Worm (Caenorhabditis elegans) whole organism, L1 larva: ENCODE data around the gene lev-1.
A peak's percentile ranks its signal among the peaks of the same experiment; 100 is the strongest.

Source experiments
- C04F5.9 ChIP-seq: sonication (generic microtip); optimal IDR thresholded peaks from 2 replicates; lab custom pipeline; 2016; ENCODE audit warnings: missing genetic modification characterization, missing compliant biosample characterization
- C16A3.4 ChIP-seq: fragments of 150-350 bp; optimal IDR thresholded peaks from 2 replicates; lab custom pipeline; 2014; ENCODE audit warnings: missing biosample characterization, missing genetic modification characterization
- C34B4.2 ChIP-seq: sonication (generic microtip); optimal IDR thresholded peaks from 2 replicates; lab custom pipeline; 2017; ENCODE audit warnings: mild to moderate bottlenecking, missing genetic modification characterization, missing compliant biosample characterization
- F16B12.6 ChIP-seq: fragments of 150-350 bp; optimal IDR thresholded peaks from 2 replicates; lab custom pipeline; 2014; ENCODE audit warnings: missing biosample characterization, missing genetic modification characterization
- alr-1 ChIP-seq: fragments of 200-800 bp; sonication (Bioruptor generic); optimal IDR thresholded peaks from 2 replicates; lab custom pipeline; 2018; ENCODE audit warnings: borderline replicate concordance, mild to moderate bottlenecking, missing genetic modification characterization, missing compliant biosample characterization
- ceh-8 ChIP-seq: fragments of 200-800 bp; sonication (Bioruptor generic); optimal IDR thresholded peaks from 2 replicates; lab custom pipeline; 2018; ENCODE audit warnings: mild to moderate bottlenecking, missing genetic modification characterization, moderate library complexity, missing compliant biosample characterization
- ces-1 ChIP-seq: fragments of 150-350 bp; optimal IDR thresholded peaks from 2 replicates; lab custom pipeline; 2014; ENCODE audit warnings: missing biosample characterization, missing genetic modification reagents, missing genetic modification characterization
- efl-1 ChIP-seq, 4 experiments: fragments of 150-350 bp; optimal IDR thresholded peaks in 3 of 4; peaks in 1 of 4; 1 replicate in 1 of 4; 2 replicates in 3 of 4; lab custom pipeline; 2014; ENCODE audit warnings: missing biosample characterization in 2 of 4, missing genetic modification characterization in 2 of 4, missing genetic modification reagents in 2 of 4
- efl-3 ChIP-seq: fragments of 200-800 bp; sonication (Bioruptor generic); optimal IDR thresholded peaks from 2 replicates; lab custom pipeline; 2018; ENCODE audit warnings: mild to moderate bottlenecking, missing genetic modification characterization, missing compliant biosample characterization
- egl-27 ChIP-seq, 2 experiments: fragments of 150-350 bp in 1 of 2; sonication (generic microtip); optimal IDR thresholded peaks; 3 replicates each; lab custom pipeline; 2017 to 2018; ENCODE audit warnings: missing biosample characterization in 2 of 2, missing genetic modification characterization in 2 of 2, missing genetic modification reagents in 2 of 2
- fkh-4 ChIP-seq: sonication (generic microtip); optimal IDR thresholded peaks from 2 replicates; lab custom pipeline; 2016; ENCODE audit warnings: missing compliant biosample characterization, missing genetic modification characterization, borderline replicate concordance
- fos-1 ChIP-seq: fragments of 150-350 bp; optimal IDR thresholded peaks from 2 replicates; lab custom pipeline; 2014; ENCODE audit warnings: missing biosample characterization, missing genetic modification characterization
- grh-1 ChIP-seq: fragments of 200-800 bp; sonication (Bioruptor generic); IDR thresholded peaks from 2 replicates; pipeline ENCODE4 v1.3.6; 2022; ENCODE audit warnings: missing genetic modification reagents, missing genetic modification characterization, missing compliant biosample characterization
- irx-1 ChIP-seq: sonication (generic microtip); optimal IDR thresholded peaks from 2 replicates; lab custom pipeline; 2016; ENCODE audit warnings: missing genetic modification characterization, missing compliant biosample characterization
- isw-1 ChIP-seq: fragments of 200-800 bp; sonication (Bioruptor generic); IDR thresholded peaks from 2 replicates; pipeline ENCODE4 v1.3.6; 2022; ENCODE audit warnings: missing genetic modification characterization, missing compliant biosample characterization
- lin-14 ChIP-seq: fragments of 200-800 bp; sonication (Bioruptor generic); optimal IDR thresholded peaks from 2 replicates; lab custom pipeline; 2018; ENCODE audit warnings: mild to moderate bottlenecking, missing genetic modification characterization, moderate library complexity, missing compliant biosample characterization
- lin-15B ChIP-seq: fragments of 150-350 bp; sonication (generic microtip); optimal IDR thresholded peaks from 3 replicates; lab custom pipeline; 2014; ENCODE audit warnings: missing biosample characterization, missing genetic modification characterization
- lir-3 ChIP-seq: sonication (generic microtip); optimal IDR thresholded peaks from 2 replicates; lab custom pipeline; 2016; ENCODE audit warnings: mild to moderate bottlenecking, missing genetic modification characterization, moderate library complexity, missing compliant biosample characterization; ENCODE audit not compliant: poor library complexity
- mep-1 ChIP-seq: fragments of 150-350 bp; optimal IDR thresholded peaks from 2 replicates; lab custom pipeline; 2014; ENCODE audit warnings: missing biosample characterization, missing genetic modification characterization
- nhr-11 ChIP-seq: fragments of 150-350 bp; optimal IDR thresholded peaks from 2 replicates; lab custom pipeline; 2014; ENCODE audit warnings: missing biosample characterization, missing genetic modification characterization
- nhr-12 ChIP-seq: sonication (generic microtip); optimal IDR thresholded peaks from 2 replicates; lab custom pipeline; 2017; ENCODE audit warnings: missing biosample characterization, missing genetic modification characterization
- nhr-20 ChIP-seq: sonication (generic microtip); optimal IDR thresholded peaks from 2 replicates; lab custom pipeline; 2016; ENCODE audit warnings: mild to moderate bottlenecking, missing genetic modification characterization, missing compliant biosample characterization
- nhr-76 ChIP-seq: sonication (generic microtip); optimal IDR thresholded peaks from 2 replicates; lab custom pipeline; 2017; ENCODE audit warnings: missing biosample characterization, missing genetic modification characterization
- nhr-77 ChIP-seq: fragments of 150-350 bp; optimal IDR thresholded peaks from 2 replicates; lab custom pipeline; 2014; ENCODE audit warnings: missing biosample characterization, missing genetic modification characterization
- nhr-85 ChIP-seq: sonication (generic microtip); peaks from one replicate; lab custom pipeline; 2016; ENCODE audit warnings: missing genetic modification characterization, inconsistent platforms, missing compliant biosample characterization
- pax-3 ChIP-seq: fragments of 200-800 bp; sonication (Bioruptor generic); optimal IDR thresholded peaks from 2 replicates; lab custom pipeline; 2018; ENCODE audit warnings: mild to moderate bottlenecking, missing genetic modification characterization, moderate library complexity, missing compliant biosample characterization
- pqm-1 ChIP-seq: sonication (generic microtip); optimal IDR thresholded peaks from 3 replicates; lab custom pipeline; 2017; ENCODE audit warnings: missing biosample characterization, missing genetic modification characterization
- skn-1 ChIP-seq: fragments of 150-350 bp; optimal IDR thresholded peaks from 2 replicates; lab custom pipeline; 2014; ENCODE audit warnings: missing biosample characterization, missing genetic modification characterization
- sox-4 ChIP-seq: sonication (generic microtip); optimal IDR thresholded peaks from 2 replicates; lab custom pipeline; 2016; ENCODE audit warnings: missing genetic modification characterization, missing compliant biosample characterization
- unc-130 ChIP-seq: fragments of 150-350 bp; optimal IDR thresholded peaks from 2 replicates; lab custom pipeline; 2017; ENCODE audit warnings: missing biosample characterization, missing genetic modification characterization, inconsistent platforms
- unc-62 ChIP-seq: fragments of 150-350 bp; optimal IDR thresholded peaks from 2 replicates; lab custom pipeline; 2014; ENCODE audit warnings: missing biosample characterization, missing genetic modification reagents, missing genetic modification characterization
- unc-98 ChIP-seq: fragments of 200-800 bp; sonication (Bioruptor generic); IDR thresholded peaks from 2 replicates; pipeline ENCODE4 v1.3.6; 2022; ENCODE audit warnings: missing genetic modification characterization, missing compliant biosample characterization
- vab-15 ChIP-seq: sonication (generic microtip); optimal IDR thresholded peaks from 2 replicates; lab custom pipeline; 2017; ENCODE audit warnings: missing genotype, mild to moderate bottlenecking, missing genetic modification characterization, missing compliant biosample characterization
- xbp-1 ChIP-seq: sonication (generic microtip); optimal IDR thresholded peaks from 2 replicates; lab custom pipeline; 2016; ENCODE audit warnings: missing genetic modification characterization, missing compliant biosample characterization
- ztf-11 ChIP-seq, 2 experiments: sonication (generic microtip); optimal IDR thresholded peaks; 2 replicates each; lab custom pipeline; 2016 to 2017; ENCODE audit warnings: missing genetic modification characterization in 2 of 2, missing biosample characterization in 1 of 2, missing compliant biosample characterization in 1 of 2

lev-1 gene

ce11 chrIV:13204037-13204436, 24.8 kb upstream of the lev-1 start, which contains the start of gene ced-3:
Gene ced-3, minus strand, starts transcription at chrIV:13204137.
- TF ChIP-seq unc-98 (no peak), vab-15 (tag; lab: Kevin White, UChicago) (no peak), efl-1 (optimal IDR thresholded peaks at IDR 0.05; lab: Kevin White, UChicago) (no peak), efl-1 (GFP tag; optimal IDR thresholded peaks at IDR 0.05 in 1 of 2; lab: Kevin White, UChicago) (peak in 1 of 2 experiments; percentile 22), unc-62 (GFP tag; lab: Kevin White, UChicago) (no peak), lin-15B (tag; lab: Kevin White, UChicago) (no peak)

ce11 chrIV:13197282-13197681, 18.1 kb upstream of the lev-1 start, which contains the start of gene C48D1.1:
Gene C48D1.1, minus strand, starts transcription at chrIV:13197382.
- TF ChIP-seq xbp-1 (no peak), fos-1 (tag; lab: Kevin White, UChicago) (no peak), nhr-77 (tag; lab: Kevin White, UChicago) (no peak), alr-1 (tag; lab: Kevin White, UChicago) (no peak)

ce11 chrIV:13193239-13193638, 14.0 kb upstream of the lev-1 start, which contains the start of gene F58D2.5:
Gene F58D2.5, minus strand, starts transcription at chrIV:13193339.
- TF ChIP-seq grh-1 (GFP tag; lab: Robert Waterston, UW) = no peak
- TF ChIP-seq nhr-11 = no peak
- no peak for TF ChIP-seq irx-1 (tag; lab: Kevin White, UChicago)
- TF ChIP-seq lir-3 (tag; lab: Kevin White, UChicago) = no peak
- no peak for TF ChIP-seq skn-1 (tag; lab: Kevin White, UChicago)
- TF ChIP-seq pax-3 (tag; lab: Kevin White, UChicago) = no peak
- no peak for TF ChIP-seq mep-1
- TF ChIP-seq F16B12.6 (tag; lab: Kevin White, UChicago) = no peak
- TF ChIP-seq ceh-8 (GFP tag; lab: Kevin White, UChicago) = no peak
- TF ChIP-seq fkh-4 (tag; lab: Kevin White, UChicago) = no peak
- no peak for TF ChIP-seq ztf-11 (tag; optimal IDR thresholded peaks at IDR 0.05; lab: Kevin White, UChicago)

- TF ChIP-seq sox-4 (tag; lab: Kevin White, UChicago) = no peak
- TF ChIP-seq nhr-20 (tag; lab: Kevin White, UChicago) = no peak
- TF ChIP-seq egl-27 (tag; optimal IDR thresholded peaks at IDR 0.05; lab: Kevin White, UChicago) = no peak
- no peak for TF ChIP-seq efl-1 (optimal IDR thresholded peaks at IDR 0.05; lab: Kevin White, UChicago)
- peak in 1 of 2 experiments; percentile 65 for TF ChIP-seq efl-1 (GFP tag; optimal IDR thresholded peaks at IDR 0.05 in 1 of 2; lab: Kevin White, UChicago)
- TF ChIP-seq efl-3 (GFP tag; lab: Kevin White, UChicago) = no peak
- no peak for TF ChIP-seq ces-1 (GFP tag; lab: Kevin White, UChicago)
- no peak for TF ChIP-seq isw-1
- TF ChIP-seq unc-130 (tag; lab: Kevin White, UChicago) = no peak
- no peak for TF ChIP-seq nhr-12 (tag; lab: Kevin White, UChicago)
Measured at ce11 chrIV:13190075-13190474, 10.9 kb upstream of the lev-1 start.

ce11 chrIV:13189467-13189866, 10.3 kb upstream of the lev-1 start, which contains the start of gene F58D2.2:
Gene F58D2.2, plus strand, starts transcription at chrIV:13189767.
- TF ChIP-seq C34B4.2 (tag; lab: Kevin White, UChicago) (no peak), lin-14 (GFP tag; lab: Kevin White, UChicago) (no peak), nhr-12 (tag; lab: Kevin White, UChicago) (no peak), nhr-85 (tag; lab: Kevin White, UChicago) (no peak), C04F5.9 (tag; lab: Kevin White, UChicago) (no peak), nhr-76 (no peak), pqm-1 (no peak), C16A3.4 (tag; lab: Kevin White, UChicago) (no peak), skn-1 (tag; lab: Kevin White, UChicago) (no peak), unc-130 (tag; lab: Kevin White, UChicago) (no peak)
